Worm (Caenorhabditis elegans) whole organism, L4 larva: ENCODE data around the gene F49A5.10.

Source experiments
- F37D6.2 ChIP-seq: sonication (generic microtip); optimal IDR thresholded peaks from 2 replicates; lab custom pipeline; 2016; ENCODE audit warnings: mild to moderate bottlenecking, missing genetic modification characterization, missing compliant biosample characterization
- R02D3.7 ChIP-seq: fragments of 150-350 bp; sonication (generic microtip); optimal IDR thresholded peaks from 3 replicates; lab custom pipeline; 2014; ENCODE audit warnings: missing biosample characterization, missing genetic modification characterization
- T26A8.4 ChIP-seq: fragments of 200-800 bp; sonication (Bioruptor generic); IDR thresholded peaks from 2 replicates; pipeline ENCODE4 v1.3.6; 2022; ENCODE audit warnings: missing genetic modification characterization, missing compliant biosample characterization
- ZK337.2 ChIP-seq: fragments of 200-800 bp; sonication (Bioruptor generic); IDR thresholded peaks from 2 replicates; pipeline ENCODE4 v1.3.6; 2022; ENCODE audit warnings: missing genetic modification reagents, missing genetic modification characterization, missing compliant biosample characterization
- aha-1 ChIP-seq: fragments of 150-350 bp; peaks from one replicate; lab custom pipeline; 2014; ENCODE audit warnings: missing biosample characterization, missing genetic modification characterization
- aly-2 ChIP-seq: sonication (generic microtip); optimal IDR thresholded peaks from 2 replicates; lab custom pipeline; 2018; ENCODE audit warnings: missing biosample characterization, missing genetic modification characterization
- ama-1 ChIP-seq: fragments of 150-350 bp; optimal IDR thresholded peaks from 2 replicates; lab custom pipeline; 2014; ENCODE audit warnings: inconsistent platforms, mixed read lengths
- arid-1 ChIP-seq: fragments of 200-800 bp; sonication (Bioruptor generic); conservative IDR thresholded peaks from 2 replicates; pipeline ENCODE4 v1.3.6; 2022; ENCODE audit warnings: missing genetic modification reagents, missing genetic modification characterization, missing compliant biosample characterization
- ceh-20 ChIP-seq: fragments of 200-800 bp; sonication (Bioruptor generic); IDR thresholded peaks from 2 replicates; pipeline ENCODE4 v1.3.6; 2022; ENCODE audit warnings: missing genetic modification reagents, missing genetic modification characterization, missing compliant biosample characterization
- ceh-82 ChIP-seq: sonication (generic microtip); optimal IDR thresholded peaks from 2 replicates; lab custom pipeline; 2017; ENCODE audit warnings: missing biosample characterization, missing genetic modification characterization
- ces-1 ChIP-seq: fragments of 150-350 bp; sonication (generic microtip); optimal IDR thresholded peaks from 4 replicates; lab custom pipeline; 2014; ENCODE audit warnings: missing biosample characterization, missing genetic modification reagents, missing genetic modification characterization
- daf-16 ChIP-seq, 3 experiments: sonication (generic microtip); optimal IDR thresholded peaks; 2 replicates each; lab custom pipeline; 2016 to 2017; ENCODE audit warnings: missing genetic modification characterization in 3 of 3, missing genetic modification reagents in 3 of 3, mild to moderate bottlenecking in 2 of 3, missing compliant biosample characterization in 2 of 3, missing biosample characterization in 1 of 3, moderate library complexity in 1 of 3
- dmd-8 ChIP-seq: fragments of 200-800 bp; sonication (Bioruptor generic); IDR thresholded peaks from 2 replicates; pipeline ENCODE4 v1.3.6; 2022; ENCODE audit warnings: missing genetic modification characterization, missing compliant biosample characterization
- dpl-1 ChIP-seq: fragments of 150-350 bp; optimal IDR thresholded peaks from 2 replicates; lab custom pipeline; 2014; ENCODE audit warnings: missing biosample characterization, missing genetic modification reagents, missing genetic modification characterization
- fkh-10 ChIP-seq: fragments of 150-350 bp; optimal IDR thresholded peaks from 2 replicates; lab custom pipeline; 2014; ENCODE audit warnings: missing biosample characterization, missing genetic modification reagents, missing genetic modification characterization
- hif-1 ChIP-seq, 2 experiments: sonication (generic microtip); optimal IDR thresholded peaks; 2 replicates each; lab custom pipeline; 2016 to 2017; ENCODE audit warnings: missing compliant biosample characterization in 2 of 2, missing genetic modification characterization in 2 of 2, missing genetic modification reagents in 2 of 2, missing genotype in 2 of 2, mild to moderate bottlenecking in 1 of 2
- hlh-11 ChIP-seq: fragments of 200-800 bp; sonication (Bioruptor generic); optimal IDR thresholded peaks from 2 replicates; lab custom pipeline; 2018; ENCODE audit warnings: mild to moderate bottlenecking, missing genetic modification characterization, missing compliant biosample characterization
- lim-7 ChIP-seq: fragments of 200-800 bp; sonication (Bioruptor generic); IDR thresholded peaks from 2 replicates; pipeline ENCODE4 v1.3.6; 2022; ENCODE audit warnings: missing genetic modification characterization, missing compliant biosample characterization
- lin-15B ChIP-seq: fragments of 150-350 bp; sonication (generic microtip); optimal IDR thresholded peaks from 3 replicates; lab custom pipeline; 2014; ENCODE audit warnings: missing biosample characterization, missing genetic modification characterization
- lir-3 ChIP-seq: sonication (generic microtip); optimal IDR thresholded peaks from 2 replicates; lab custom pipeline; 2016; ENCODE audit warnings: mild to moderate bottlenecking, missing genetic modification characterization, missing compliant biosample characterization
- nhr-111 ChIP-seq: fragments of 200-800 bp; sonication (Bioruptor generic); optimal IDR thresholded peaks from 2 replicates; lab custom pipeline; 2018; ENCODE audit warnings: mild to moderate bottlenecking, missing genetic modification characterization, missing compliant biosample characterization
- nhr-25 ChIP-seq: sonication (generic microtip); optimal IDR thresholded peaks from 2 replicates; lab custom pipeline; 2017; ENCODE audit warnings: missing genetic modification characterization, mild to moderate bottlenecking, missing compliant biosample characterization, antibody characterized with exemption, moderate library complexity, borderline replicate concordance; ENCODE audit not compliant: insufficient read depth
- nhr-28 ChIP-seq: fragments of 150-350 bp; optimal IDR thresholded peaks from 2 replicates; lab custom pipeline; 2014; ENCODE audit warnings: missing biosample characterization, missing genetic modification characterization
- saeg-2 ChIP-seq: fragments of 200-800 bp; sonication (Bioruptor generic); IDR thresholded peaks from 2 replicates; pipeline ENCODE4 v1.3.6; 2022; ENCODE audit warnings: missing genetic modification reagents, missing genetic modification characterization, missing compliant biosample characterization
- set-16 ChIP-seq: fragments of 200-800 bp; sonication (Bioruptor generic); IDR thresholded peaks from 2 replicates; pipeline ENCODE4 v1.3.6; 2022; ENCODE audit warnings: missing genetic modification reagents, missing genetic modification characterization, missing compliant biosample characterization
- spr-3 ChIP-seq: fragments of 200-800 bp; sonication (Bioruptor generic); optimal IDR thresholded peaks from 2 replicates; lab custom pipeline; 2018; ENCODE audit warnings: mild to moderate bottlenecking, missing genetic modification characterization, missing compliant biosample characterization
- unc-62 ChIP-seq, 3 experiments: fragments of 150-350 bp in 1 of 3; sonication (generic microtip); optimal IDR thresholded peaks in 2 of 3; peaks in 1 of 3; 1 replicate in 1 of 3; 2 replicates in 2 of 3; lab custom pipeline; 2014 to 2017; ENCODE audit warnings: missing biosample characterization in 3 of 3, missing genetic modification characterization in 3 of 3, missing genetic modification reagents in 3 of 3, missing genotype in 1 of 3
- vab-7 ChIP-seq: fragments of 200-800 bp; sonication (Bioruptor generic); IDR thresholded peaks from 2 replicates; pipeline ENCODE4 v1.3.6; 2022; ENCODE audit warnings: missing genetic modification reagents, missing genetic modification characterization, missing compliant biosample characterization
- zip-11 ChIP-seq: fragments of 200-800 bp; sonication (Bioruptor generic); IDR thresholded peaks from 2 replicates; pipeline ENCODE4 v1.3.6; 2022; ENCODE audit warnings: missing genetic modification characterization, missing compliant biosample characterization
- ztf-7 ChIP-seq: fragments of 150-350 bp; optimal IDR thresholded peaks from 2 replicates; lab custom pipeline; 2014; ENCODE audit warnings: missing biosample characterization, missing genetic modification characterization

The F49A5.10 gene

DNA sequence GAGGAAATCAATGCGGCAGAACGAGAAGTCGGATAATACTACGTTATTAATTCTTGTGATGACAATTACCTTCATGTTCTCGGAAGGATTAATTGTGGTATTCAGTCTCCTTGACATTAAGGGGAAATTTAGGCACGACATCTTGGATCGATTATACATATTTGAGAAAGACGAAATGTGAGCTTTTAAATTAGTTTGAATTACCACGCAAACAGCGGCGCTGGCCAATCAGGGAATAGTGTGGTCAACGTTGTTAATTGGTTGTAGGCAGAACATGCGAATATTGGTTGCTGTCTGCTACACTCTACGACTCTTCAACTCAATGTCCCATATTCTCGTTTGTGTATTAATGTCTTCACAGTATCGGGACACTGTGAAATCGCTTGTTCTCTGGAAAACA, at the start of gene F49A5.10:
TSS of gene F49A5.10 (plus strand) at position 301 of the 400 bp plus-strand sequence.
- TF ChIP-seq R02D3.7 (no peak), saeg-2 (GFP tag; lab: Robert Waterston, UW) (no peak), hlh-11 (tag; lab: Kevin White, UChicago) (no peak), arid-1 (GFP tag; lab: Robert Waterston, UW) (no peak), ceh-82 (tag; lab: Kevin White, UChicago) (no peak), ces-1 (GFP tag; lab: Kevin White, UChicago) (no peak), ceh-20 (GFP tag; lab: Robert Waterston, UW) (no peak)

ce11 chrV:16827485-16827884, 47.6 kb upstream of the F49A5.10 start, which contains the start of gene srh-216:
TSS of gene srh-216 (minus strand) at chrV:16827585.
- no peak for TF ChIP-seq spr-3
- no peak for TF ChIP-seq dmd-8
- no peak for TF ChIP-seq ZK337.2 (GFP tag; lab: Robert Waterston, UW)
- no peak for TF ChIP-seq hif-1 (tag; optimal IDR thresholded peaks at IDR 0.05; lab: Kevin White, UChicago)
- no peak for TF ChIP-seq fkh-10 (GFP tag; lab: Kevin White, UChicago)
- TF ChIP-seq T26A8.4 (GFP tag; lab: Robert Waterston, UW), result no peak
- TF ChIP-seq dpl-1 (GFP tag; lab: Kevin White, UChicago), result no peak
- no peak for TF ChIP-seq ama-1 (lab: Kevin White, UChicago)

ce11 chrV:16829396-16829795, 45.7 kb upstream of the F49A5.10 start, which contains the start of gene srh-214:
TSS of gene srh-214 (minus strand) at chrV:16829755.
- TF ChIP-seq aly-2 (tag; lab: Kevin White, UChicago) (no peak), lir-3 (tag; lab: Kevin White, UChicago) (no peak), aha-1 (tag; lab: Kevin White, UChicago) (peak; percentile 91), lin-15B (no peak)
- TF ChIP-seq, all 104 proteins: peak for 1

ce11 chrV:16831310-16831709, 43.8 kb upstream of the F49A5.10 start:
- TF ChIP-seq lim-7 (GFP tag; lab: Robert Waterston, UW) (no peak), unc-62 (GFP tag; optimal IDR thresholded peaks at IDR 0.05 in 1 of 2; lab: Kevin White, UChicago) (peak in 1 of 2 experiments; percentile 93), unc-62 (tag; optimal IDR thresholded peaks at IDR 0.05; lab: Kevin White, UChicago) (no peak)

DNA sequence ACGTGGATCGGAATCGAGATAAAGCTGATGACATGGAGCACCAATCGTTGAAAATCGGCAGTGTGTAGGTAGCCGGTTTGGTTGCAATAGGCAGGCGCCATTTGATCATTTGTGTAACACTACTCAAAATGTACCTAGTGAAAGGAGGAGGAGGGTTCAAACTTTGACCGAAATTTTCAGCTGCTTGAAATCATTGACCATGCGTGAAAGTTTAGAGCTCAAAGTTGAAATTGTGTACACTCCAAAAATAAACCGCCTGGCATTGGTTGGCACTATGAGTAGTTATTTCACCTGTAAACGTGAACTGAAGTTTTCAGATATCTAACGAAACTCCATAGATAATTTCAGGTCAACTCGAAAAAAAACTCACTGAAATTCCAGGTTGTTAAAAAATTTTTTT, 43.1 kb upstream of the F49A5.10 start, which contains the start of gene srh-215:
TSS of gene srh-215 (minus strand) at position 101 of the 400 bp plus-strand sequence.
- TF ChIP-seq daf-16 (GFP tag; optimal IDR thresholded peaks at IDR 0.05; lab: Kevin White, UChicago), result no peak
- TF ChIP-seq daf-16 (tag; optimal IDR thresholded peaks at IDR 0.05; lab: Kevin White, UChicago), result no peak
- no peak for TF ChIP-seq zip-11
- no peak for TF ChIP-seq nhr-28
- TF ChIP-seq vab-7 (GFP tag; lab: Robert Waterston, UW), result no peak
- no peak for TF ChIP-seq ztf-7 (tag; lab: Kevin White, UChicago)

- TF ChIP-seq ceh-20 (GFP tag; lab: Robert Waterston, UW), result no peak
Measured at ce11 chrV:16832865-16833264, 42.2 kb upstream of the F49A5.10 start, which contains the start of gene phy-3. TSS of gene phy-3 (plus strand) at chrV:16833165.

- TF ChIP-seq F37D6.2 (no peak), nhr-25 (no peak), set-16 (GFP tag; lab: Robert Waterston, UW) (peak; percentile 86), nhr-111 (GFP tag; lab: Kevin White, UChicago) (no peak)
Measured at ce11 chrV:16833672-16834071, 41.4 kb upstream of the F49A5.10 start.
